Worm (Caenorhabditis elegans) whole organism, L4/young adult: ENCODE data around the gene M162.7.

ENCODE experiments used
- W03F9.2 ChIP-seq: fragments of 150-350 bp; optimal IDR thresholded peaks from 2 replicates; lab custom pipeline; 2014; ENCODE audit warnings: missing biosample characterization, missing genetic modification characterization
- dao-5 ChIP-seq: sonication (generic microtip); optimal IDR thresholded peaks from 2 replicates; lab custom pipeline; 2016; ENCODE audit warnings: missing genotype, missing genetic modification characterization, moderate library complexity, missing compliant biosample characterization
- him-1 ChIP-seq: sonication (generic microtip); optimal IDR thresholded peaks from 2 replicates; lab custom pipeline; 2016; ENCODE audit warnings: missing genotype, missing genetic modification reagents, missing genetic modification characterization, missing compliant biosample characterization

M162.7 gene

ce11 chrV:19745852-19746251, 49.0 kb downstream of the M162.7 start, which contains the start of gene W04E12.5:
Gene W04E12.5, plus strand, starts transcription at chrV:19746152.
- TF ChIP-seq W03F9.2 (no peak), him-1 (no peak), dao-5 (tag; lab: Kevin White, UChicago) (no peak)

- TF ChIP-seq him-1 = no peak
- no peak for TF ChIP-seq W03F9.2
- TF ChIP-seq dao-5 (tag; lab: Kevin White, UChicago) = no peak
Measured at ce11 chrV:19744210-19744609, 50.6 kb downstream of the M162.7 start.

- TF ChIP-seq him-1 = no peak
- TF ChIP-seq W03F9.2 = no peak
- no peak for TF ChIP-seq dao-5 (tag; lab: Kevin White, UChicago)
Measured at ce11 chrV:19743794-19744193, 51.0 kb downstream of the M162.7 start.

ce11 chrV:19743305-19743704, 51.5 kb downstream of the M162.7 start, which contains the start of gene W04E12.4:
Gene W04E12.4, plus strand, starts transcription at chrV:19743605.
- TF ChIP-seq him-1 = no peak
- TF ChIP-seq dao-5 (tag; lab: Kevin White, UChicago) = no peak
- TF ChIP-seq W03F9.2 = no peak
